Worm (Caenorhabditis elegans) whole organism, midembryonic: ENCODE data around the gene R05G9.3.

Experiments
- T22C8.4 ChIP-seq: fragments of 200-800 bp; sonication (Bioruptor generic); IDR thresholded peaks from 2 replicates; pipeline ENCODE4 v1.3.6; 2022; ENCODE audit warnings: missing genetic modification characterization, missing compliant biosample characterization
- cog-1 ChIP-seq: sonication (generic microtip); optimal IDR thresholded peaks from 2 replicates; lab custom pipeline; 2016; ENCODE audit warnings: missing genetic modification characterization, missing compliant biosample characterization
- flt-1 ChIP-seq: fragments of 200-800 bp; sonication (Bioruptor generic); IDR thresholded peaks from 2 replicates; pipeline ENCODE4 v1.3.6; 2022; ENCODE audit warnings: missing genetic modification characterization, missing compliant biosample characterization
- klf-2 ChIP-seq: fragments of 200-800 bp; sonication (Bioruptor generic); conservative IDR thresholded peaks from 2 replicates; pipeline ENCODE4 v1.3.6; 2022; ENCODE audit warnings: missing genetic modification reagents, missing genetic modification characterization, missing compliant biosample characterization
- med-1 ChIP-seq: sonication (generic microtip); optimal IDR thresholded peaks from 2 replicates; lab custom pipeline; 2017; ENCODE audit warnings: missing genetic modification characterization, mild to moderate bottlenecking, missing compliant biosample characterization, antibody characterized with exemption, missing genetic modification reagents; ENCODE audit not compliant: insufficient read depth
- ref-1 ChIP-seq: fragments of 200-800 bp; sonication (Bioruptor generic); conservative IDR thresholded peaks from 2 replicates; pipeline ENCODE4 v1.3.6; 2022; ENCODE audit warnings: missing genetic modification reagents, missing genetic modification characterization, missing compliant biosample characterization
- tab-1 ChIP-seq: fragments of 200-800 bp; sonication (Bioruptor generic); IDR thresholded peaks from 2 replicates; pipeline ENCODE4 v1.3.6; 2022; ENCODE audit warnings: missing genetic modification characterization, missing compliant biosample characterization
- ztf-23 ChIP-seq: fragments of 200-800 bp; sonication (Bioruptor generic); IDR thresholded peaks from 2 replicates; pipeline ENCODE4 v1.3.6; 2022; ENCODE audit warnings: missing genetic modification reagents, missing genetic modification characterization, missing compliant biosample characterization
- ztf-29 ChIP-seq: fragments of 200-800 bp; sonication (Bioruptor generic); IDR thresholded peaks from 2 replicates; pipeline ENCODE4 v1.3.6; 2022; ENCODE audit warnings: missing genetic modification reagents, missing genetic modification characterization, missing compliant biosample characterization

R05G9.3 gene

ce11 chrII:6499067-6499466, 2.3 kb downstream of the R05G9.3 start, which contains the start of gene twk-49:
Gene twk-49 (minus strand): TSS chrII:6499167.
- TF ChIP-seq cog-1 (tag; lab: Kevin White, UChicago), result no peak
- no peak for TF ChIP-seq tab-1 (GFP tag; lab: Robert Waterston, UW)
- no peak for TF ChIP-seq ztf-29 (GFP tag; lab: Robert Waterston, UW)
- no peak for TF ChIP-seq T22C8.4 (GFP tag; lab: Robert Waterston, UW)
- TF ChIP-seq ref-1 (GFP tag; lab: Robert Waterston, UW), result no peak
- TF ChIP-seq klf-2 (GFP tag; lab: Robert Waterston, UW), result no peak
- no peak for TF ChIP-seq med-1 (GFP tag; lab: Kevin White, UChicago)
- no peak for TF ChIP-seq ztf-23 (GFP tag; lab: Robert Waterston, UW)
- TF ChIP-seq flt-1 (GFP tag; lab: Robert Waterston, UW), result no peak

- TF ChIP-seq med-1 (GFP tag; lab: Kevin White, UChicago), result no peak
These were observed 2.7 kb downstream of the R05G9.3 start for ce11 chrII:6498609-6499008.

- TF ChIP-seq klf-2 (GFP tag; lab: Robert Waterston, UW) (no peak), cog-1 (tag; lab: Kevin White, UChicago) (no peak)
These were observed 4.2 kb downstream of the R05G9.3 start for ce11 chrII:6497137-6497536.

- TF ChIP-seq tab-1 (GFP tag; lab: Robert Waterston, UW), result no peak
- TF ChIP-seq med-1 (GFP tag; lab: Kevin White, UChicago), result no peak
- no peak for TF ChIP-seq cog-1 (tag; lab: Kevin White, UChicago)
- TF ChIP-seq ref-1 (GFP tag; lab: Robert Waterston, UW), result no peak
- TF ChIP-seq T22C8.4 (GFP tag; lab: Robert Waterston, UW), result no peak
- no peak for TF ChIP-seq ztf-29 (GFP tag; lab: Robert Waterston, UW)
- no peak for TF ChIP-seq flt-1 (GFP tag; lab: Robert Waterston, UW)
- no peak for TF ChIP-seq klf-2 (GFP tag; lab: Robert Waterston, UW)
- no peak for TF ChIP-seq ztf-23 (GFP tag; lab: Robert Waterston, UW)
These were observed 4.8 kb downstream of the R05G9.3 start for ce11 chrII:6496496-6496895.

ce11 chrII:6493709-6494326, 7.5 kb downstream of the R05G9.3 start:
- no peak for TF ChIP-seq med-1 (GFP tag; lab: Kevin White, UChicago)
- TF ChIP-seq ztf-23 (GFP tag; lab: Robert Waterston, UW), result no peak
- TF ChIP-seq cog-1 (tag; lab: Kevin White, UChicago), result no peak
- no peak for TF ChIP-seq ref-1 (GFP tag; lab: Robert Waterston, UW)
- TF ChIP-seq tab-1 (GFP tag; lab: Robert Waterston, UW), result no peak
- TF ChIP-seq flt-1 (GFP tag; lab: Robert Waterston, UW), result no peak
- TF ChIP-seq T22C8.4 (GFP tag; lab: Robert Waterston, UW), result no peak
- no peak for TF ChIP-seq klf-2 (GFP tag; lab: Robert Waterston, UW)
- no peak for TF ChIP-seq ztf-29 (GFP tag; lab: Robert Waterston, UW)

- no peak for TF ChIP-seq flt-1 (GFP tag; lab: Robert Waterston, UW)
- no peak for TF ChIP-seq cog-1 (tag; lab: Kevin White, UChicago)
- TF ChIP-seq T22C8.4 (GFP tag; lab: Robert Waterston, UW), result no peak
- TF ChIP-seq ref-1 (GFP tag; lab: Robert Waterston, UW), result no peak
- no peak for TF ChIP-seq ztf-23 (GFP tag; lab: Robert Waterston, UW)
- no peak for TF ChIP-seq med-1 (GFP tag; lab: Kevin White, UChicago)
- TF ChIP-seq tab-1 (GFP tag; lab: Robert Waterston, UW), result no peak
- TF ChIP-seq ztf-29 (GFP tag; lab: Robert Waterston, UW), result no peak
- TF ChIP-seq klf-2 (GFP tag; lab: Robert Waterston, UW), result no peak
These were observed 8.2 kb downstream of the R05G9.3 start for ce11 chrII:6493139-6493538.

ce11 chrII:6491817-6492452, 9.4 kb downstream of the R05G9.3 start, which contains the start of the genes T28D9.11 and T28D9.1:
Gene T28D9.11 (minus strand): TSS chrII:6491993.
Gene T28D9.1 (plus strand): TSS chrII:6492402.
- peak; percentile 65; the same call in 1 of the 2 replicates for TF ChIP-seq tab-1 (GFP tag; lab: Robert Waterston, UW)
- no peak for TF ChIP-seq T22C8.4 (GFP tag; lab: Robert Waterston, UW)
- peak; percentile 29 for TF ChIP-seq cog-1 (tag; lab: Kevin White, UChicago)
- TF ChIP-seq flt-1 (GFP tag; lab: Robert Waterston, UW), result peak; percentile 64; the same call in 1 of the 2 replicates
- TF ChIP-seq ref-1 (GFP tag; lab: Robert Waterston, UW), result no peak
- no peak; the same call in 1 of the 2 replicates for TF ChIP-seq klf-2 (GFP tag; lab: Robert Waterston, UW)
- no peak for TF ChIP-seq med-1 (GFP tag; lab: Kevin White, UChicago)
- peak; percentile 64; the same call in 1 of the 2 replicates for TF ChIP-seq ztf-23 (GFP tag; lab: Robert Waterston, UW)
- TF ChIP-seq ztf-29 (GFP tag; lab: Robert Waterston, UW), result peak; percentile 7; the same call in 1 of the 2 replicates

ce11 chrII:6491187-6491586, 10.1 kb downstream of the R05G9.3 start:
- TF ChIP-seq ztf-29 (GFP tag; lab: Robert Waterston, UW), result no peak
- TF ChIP-seq tab-1 (GFP tag; lab: Robert Waterston, UW), result no peak

ce11 chrII:6489711-6490184, 11.6 kb downstream of the R05G9.3 start, which contains the start of the genes snr-3 and rsp-5:
Gene snr-3 (minus strand): TSS chrII:6489761.
Gene rsp-5 (plus strand): TSS chrII:6490165.
- TF ChIP-seq ref-1 (GFP tag; lab: Robert Waterston, UW) (no peak), med-1 (GFP tag; lab: Kevin White, UChicago) (no peak), cog-1 (tag; lab: Kevin White, UChicago) (no peak), ztf-29 (GFP tag; lab: Robert Waterston, UW) (no peak), T22C8.4 (GFP tag; lab: Robert Waterston, UW) (no peak), ztf-23 (GFP tag; lab: Robert Waterston, UW) (no peak), tab-1 (GFP tag; lab: Robert Waterston, UW) (no peak), klf-2 (GFP tag; lab: Robert Waterston, UW) (no peak), flt-1 (GFP tag; lab: Robert Waterston, UW) (no peak)
